Worm (Caenorhabditis elegans): ENCODE data around the gene R03G8.1.

Gene R03G8.1

DNA sequence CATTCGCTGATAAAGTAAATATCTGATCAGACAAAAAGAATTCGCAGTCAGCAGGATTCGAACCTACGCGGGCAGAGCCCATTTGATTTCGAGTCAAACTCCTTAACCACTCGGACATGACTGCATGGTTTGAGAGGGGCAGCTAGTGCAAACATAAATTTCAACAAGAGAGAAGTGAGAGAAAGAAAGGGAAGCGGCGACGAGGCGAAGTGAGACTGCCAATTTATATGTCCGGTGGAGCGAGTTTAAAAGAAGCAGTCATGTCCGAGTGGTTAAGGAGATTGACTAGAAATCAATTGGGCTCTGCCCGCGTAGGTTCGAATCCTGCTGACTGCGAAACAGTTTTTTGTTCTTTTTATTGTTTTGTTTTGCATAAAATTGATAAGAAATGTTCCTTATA is 38.0 kb upstream of the R03G8.1 start (continued):
- peak; percentile 70 for TF ChIP-seq nhr-6 (tag; optimal IDR thresholded peaks at IDR 0.05)
- peak; percentile 96 for TF ChIP-seq ceh-44 (GFP tag; IDR thresholded peaks at IDR 0.05)
- TF ChIP-seq F10B5.3 (tag; optimal IDR thresholded peaks at IDR 0.05), result peak; percentile 57
- peak; percentile 66 to 75 for TF ChIP-seq mdl-1 (tag; optimal IDR thresholded peaks at IDR 0.05)
- peak; percentile 74 to 92; a peak in 3 of 4 replicates for TF ChIP-seq madf-5 (GFP tag; IDR thresholded peaks at IDR 0.05)
- TF ChIP-seq ceh-32 (tag; optimal IDR thresholded peaks at IDR 0.05; ENCODE audit: poor library complexity), result peak; percentile 35
- peak; percentile 90 for TF ChIP-seq zip-11 (GFP tag; IDR thresholded peaks at IDR 0.05)
- TF ChIP-seq daf-19 (GFP tag; conservative IDR thresholded peaks at IDR 0.05), result peak; percentile 95
- peak; percentile 99 for TF ChIP-seq egl-43 (GFP tag; IDR thresholded peaks at IDR 0.05)
- peak in 1 of 2 experiments; percentile 45 for TF ChIP-seq lsy-2 (tag; optimal IDR thresholded peaks at IDR 0.05)
- TF ChIP-seq daf-16 (GFP tag; optimal IDR thresholded peaks at IDR 0.05), result peak; percentile 57 to 94
- TF ChIP-seq daf-16 (tag; optimal IDR thresholded peaks at IDR 0.05), result peak; percentile 85
- TF ChIP-seq lin-13 (GFP tag; optimal IDR thresholded peaks at IDR 0.05), result peak; percentile 75
- TF ChIP-seq zip-2 (tag; optimal IDR thresholded peaks at IDR 0.05), result peak; percentile 80
- peak; percentile 78 for TF ChIP-seq D1046.2 (GFP tag; IDR thresholded peaks at IDR 0.05)
- peak; percentile 85 for TF ChIP-seq mdt-29 (GFP tag; IDR thresholded peaks at IDR 0.05)
- peak; percentile 45 for TF ChIP-seq nhr-25 (tag; optimal IDR thresholded peaks at IDR 0.05; ENCODE audit: borderline replicate concordance, insufficient read depth)
- peak; percentile 99 for TF ChIP-seq hmg-1.1 (GFP tag; IDR thresholded peaks at IDR 0.05)
- TF ChIP-seq F44E2.7 (GFP tag; IDR thresholded peaks at IDR 0.05), result peak; percentile 86
- peak; percentile 95 for TF ChIP-seq madf-9 (GFP tag; conservative IDR thresholded peaks at IDR 0.05)
- TF ChIP-seq tag-97 (GFP tag; IDR thresholded peaks at IDR 0.05), result 0 out of 2 replicates have a peak, but pooled peaks have one; percentile 50
- TF ChIP-seq nhr-42 (GFP tag; IDR thresholded peaks at IDR 0.05), result peak; percentile 93
- peak; percentile 79 for TF ChIP-seq nhr-11 (tag; optimal IDR thresholded peaks at IDR 0.05)
- peak; percentile 94 for TF ChIP-seq lin-1 (GFP tag; IDR thresholded peaks at IDR 0.05)
- TF ChIP-seq dmd-9 (GFP tag; IDR thresholded peaks at IDR 0.05), result peak; percentile 93
- peak; percentile 96 for TF ChIP-seq vab-7 (GFP tag; IDR thresholded peaks at IDR 0.05)
- TF ChIP-seq mxl-3 (GFP tag; optimal IDR thresholded peaks at IDR 0.05), result peak; percentile 63
- peak; percentile 63; the same call in 1 of the 2 replicates for TF ChIP-seq set-16 (GFP tag; IDR thresholded peaks at IDR 0.05)
- TF ChIP-seq ctbp-1 (GFP tag; IDR thresholded peaks at IDR 0.05), result peak; percentile 97
- TF ChIP-seq hlh-30 (tag; optimal IDR thresholded peaks at IDR 0.05; ENCODE audit: insufficient read depth), result peak; percentile 79
- TF ChIP-seq Y105C5A.15 (GFP tag; IDR thresholded peaks at IDR 0.05), result peak; percentile 93
- peak; percentile 80 for TF ChIP-seq nhr-48 (tag; optimal IDR thresholded peaks at IDR 0.05)
- peak; percentile 77 for TF ChIP-seq ztf-7 (tag; optimal IDR thresholded peaks at IDR 0.05)
- TF ChIP-seq daf-8 (GFP tag; IDR thresholded peaks at IDR 0.05), result 0 out of 2 replicates have a peak, but pooled peaks have one; percentile 35
- peak; percentile 88 for TF ChIP-seq tra-1 (GFP tag; IDR thresholded peaks at IDR 0.05)
- TF ChIP-seq dmd-8 (GFP tag; IDR thresholded peaks at IDR 0.05), result peak; percentile 95
- peak; percentile 75 for TF ChIP-seq lin-29 (GFP tag; IDR thresholded peaks at IDR 0.05)

- TF ChIP-seq dmd-9 (GFP tag; IDR thresholded peaks at IDR 0.05) (no peak), snpc-1.2 (GFP tag; IDR thresholded peaks at IDR 0.05) (no peak), nhr-25 (tag; optimal IDR thresholded peaks at IDR 0.05; ENCODE audit: borderline replicate concordance, insufficient read depth) (no peak), aha-1 (tag) (no peak), ZK337.2 (GFP tag; IDR thresholded peaks at IDR 0.05) (no peak), R02D3.7 (tag; optimal IDR thresholded peaks at IDR 0.05) (no peak), arid-1 (GFP tag; conservative IDR thresholded peaks at IDR 0.05) (no peak), sdz-12 (GFP tag; optimal IDR thresholded peaks at IDR 0.05) (no peak), nhr-77 (tag; optimal IDR thresholded peaks at IDR 0.05) (no peak), spr-3 (GFP tag; optimal IDR thresholded peaks at IDR 0.05) (no peak), dpl-1 (GFP tag; optimal IDR thresholded peaks at IDR 0.05) (no peak), daf-12 (tag; optimal IDR thresholded peaks at IDR 0.05) (no peak), lsy-2 (tag; optimal IDR thresholded peaks at IDR 0.05) (no peak), mxl-3 (GFP tag; optimal IDR thresholded peaks at IDR 0.05) (no peak), jun-1 (tag; optimal IDR thresholded peaks at IDR 0.05) (no peak)
Observed at ce11 chrX:13048258-13048657, 36.1 kb upstream of the R03G8.1 start, which contains the start of gene C53C7.3. TSS of gene C53C7.3 (plus strand) at chrX:13048558.

All from whole organism, L4 larva.